Worm (Caenorhabditis elegans) whole organism, mixed stage, embryonic: ENCODE data around the gene unc-104.

Experiments
- blmp-1 ChIP-seq: fragments of 150-350 bp; optimal IDR thresholded peaks from 2 replicates; lab custom pipeline; 2014; ENCODE audit warnings: missing biosample characterization, missing genetic modification characterization
- elt-1 ChIP-seq: sonication (generic microtip); optimal IDR thresholded peaks from 2 replicates; lab custom pipeline; 2017; ENCODE audit warnings: missing genetic modification characterization, mild to moderate bottlenecking, missing compliant biosample characterization, antibody characterized with exemption, moderate library complexity, borderline replicate concordance; ENCODE audit not compliant: insufficient read depth
- elt-3 ChIP-seq: fragments of 150-350 bp; optimal IDR thresholded peaks from 2 replicates; lab custom pipeline; 2014; ENCODE audit warnings: missing biosample characterization, missing genetic modification characterization
- lsy-2 ChIP-seq: fragments of 150-350 bp; optimal IDR thresholded peaks from 2 replicates; lab custom pipeline; 2014; ENCODE audit warnings: missing biosample characterization, missing genetic modification characterization
- mep-1 ChIP-seq: fragments of 150-350 bp; optimal IDR thresholded peaks from 2 replicates; lab custom pipeline; 2017; ENCODE audit warnings: missing biosample characterization, missing genetic modification reagents, missing genetic modification characterization, inconsistent platforms
- nhr-12 ChIP-seq: fragments of 150-350 bp; optimal IDR thresholded peaks from 2 replicates; lab custom pipeline; 2014; ENCODE audit warnings: missing biosample characterization, missing genetic modification characterization
- nhr-2 ChIP-seq: fragments of 150-350 bp; optimal IDR thresholded peaks from 2 replicates; lab custom pipeline; 2014; ENCODE audit warnings: missing biosample characterization, missing genetic modification characterization
- nhr-237 ChIP-seq: fragments of 150-350 bp; optimal IDR thresholded peaks from 2 replicates; lab custom pipeline; 2014; ENCODE audit warnings: missing biosample characterization, missing genetic modification characterization
- nhr-28 ChIP-seq: fragments of 150-350 bp; optimal IDR thresholded peaks from 2 replicates; lab custom pipeline; 2014; ENCODE audit warnings: missing biosample characterization, missing genetic modification characterization
- unc-39 ChIP-seq: fragments of 150-350 bp; optimal IDR thresholded peaks from 2 replicates; lab custom pipeline; 2014; ENCODE audit warnings: missing biosample characterization, missing genetic modification characterization
- ztf-11 ChIP-seq: fragments of 150-350 bp; optimal IDR thresholded peaks from 2 replicates; lab custom pipeline; 2014; ENCODE audit warnings: missing biosample characterization, missing genetic modification characterization

DNA sequence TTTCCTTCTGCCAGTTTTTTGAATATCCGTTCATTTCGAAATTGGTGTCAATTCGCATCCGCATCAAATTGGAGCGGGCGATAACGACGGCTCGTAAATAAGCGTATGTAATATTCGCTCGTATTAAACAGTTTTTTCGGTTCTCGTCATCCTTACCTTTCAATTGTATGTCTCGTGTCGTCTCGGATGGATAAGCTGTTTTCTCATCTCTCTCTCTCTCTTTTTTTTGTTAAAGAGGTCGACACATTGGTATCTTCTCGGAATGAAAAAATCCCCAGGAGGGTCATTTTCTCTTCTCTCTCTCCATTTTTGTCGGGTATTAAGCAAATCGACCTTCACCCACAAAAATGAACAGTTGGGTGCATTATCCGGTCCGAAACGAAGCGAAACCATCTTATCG, 15.9 kb upstream of the unc-104 start:
- TF ChIP-seq unc-39 (no peak), nhr-2 (no peak), elt-1 (tag; lab: Kevin White, UChicago) (no peak), elt-3 (no peak), lsy-2 (no peak), blmp-1 (tag; lab: Kevin White, UChicago) (no peak), nhr-12 (tag; lab: Kevin White, UChicago) (no peak), mep-1 (no peak), nhr-28 (tag; lab: Kevin White, UChicago) (no peak), nhr-237 (tag; lab: Kevin White, UChicago) (no peak), ztf-11 (tag; lab: Kevin White, UChicago) (no peak)
